Fruit fly (Drosophila melanogaster): ENCODE results near the gene tra.

dm6 chr3L:16545511-16545910 is 45.3 kb downstream of the tra start, which contains the start of gene CG13033:
- no peak for TF ChIP-seq Sin3A (optimal IDR thresholded peaks at IDR 0.05)
- TF ChIP-seq Myc (optimal IDR thresholded peaks at IDR 0.05) = no peak
- no peak for TF ChIP-seq ttk (optimal IDR thresholded peaks at IDR 0.05)

Data from Kc167 (cell line).